Worm (Caenorhabditis elegans) whole organism, L1 larva: ENCODE results near the gene Y82E9BR.14.

Source experiments
- blmp-1 ChIP-seq: fragments of 150-350 bp; optimal IDR thresholded peaks from 2 replicates; lab custom pipeline; 2014; ENCODE audit warnings: missing biosample characterization, missing genetic modification characterization
- lin-13 ChIP-seq: fragments of 150-350 bp; optimal IDR thresholded peaks from 2 replicates; lab custom pipeline; 2014; ENCODE audit warnings: missing biosample characterization, missing genetic modification reagents, missing genetic modification characterization
- lin-39 ChIP-seq: fragments of 150-350 bp; optimal IDR thresholded peaks from 2 replicates; lab custom pipeline; 2014; ENCODE audit warnings: missing biosample characterization, missing genetic modification reagents, missing genetic modification characterization
- nhr-28 ChIP-seq: fragments of 150-350 bp; optimal IDR thresholded peaks from 2 replicates; lab custom pipeline; 2014; ENCODE audit warnings: missing biosample characterization, missing genetic modification characterization

DNA sequence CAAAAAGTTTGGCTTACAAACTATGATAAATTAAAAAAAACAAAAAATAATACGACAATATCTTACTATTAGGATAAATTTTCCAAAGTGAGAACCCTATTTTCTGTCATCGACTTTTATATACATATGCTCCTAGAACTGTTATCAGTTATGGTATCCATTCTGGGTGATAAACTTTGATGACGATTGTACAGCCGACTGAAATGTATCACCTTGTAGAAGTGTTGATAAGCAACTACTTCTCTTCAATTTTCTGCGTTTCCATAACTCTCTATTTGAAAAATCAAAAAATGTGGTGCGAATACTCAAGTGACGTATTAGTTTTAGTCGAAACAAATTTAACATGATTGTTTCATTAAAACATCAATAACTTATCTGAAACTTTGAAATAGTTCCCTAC is 23.9 kb downstream of the Y82E9BR.14 start:
- TF ChIP-seq lin-13 (GFP tag; lab: Kevin White, UChicago) (no peak), lin-39 (tag; lab: Kevin White, UChicago) (no peak), blmp-1 (tag; lab: Kevin White, UChicago) (no peak), nhr-28 (tag; lab: Kevin White, UChicago) (no peak)
